Fruit fly (Drosophila melanogaster) whole organism: ENCODE measurements around the gene CCAP-R.
A peak's percentile ranks its signal among the peaks of the same experiment; 100 is the strongest.

ENCODE experiments used
- CG8478 ChIP-seq: fragments of >200 bp; optimal IDR thresholded peaks from 2 replicates; lab custom pipeline; 2018; ENCODE audit warnings: inconsistent platforms
- EcR ChIP-seq, 2 experiments: fragments of >200 bp; optimal IDR thresholded peaks; 2 replicates each; lab custom pipeline; 2017; ENCODE audit warnings: missing biosample characterization in 2 of 2, missing genetic modification characterization in 2 of 2, missing genetic modification reagents in 2 of 2
- pan ChIP-seq: fragments of >200 bp; optimal IDR thresholded peaks from 2 replicates; lab custom pipeline; 2017
- psq ChIP-seq: fragments of >200 bp; optimal IDR thresholded peaks from 2 replicates; lab custom pipeline; 2017

DNA sequence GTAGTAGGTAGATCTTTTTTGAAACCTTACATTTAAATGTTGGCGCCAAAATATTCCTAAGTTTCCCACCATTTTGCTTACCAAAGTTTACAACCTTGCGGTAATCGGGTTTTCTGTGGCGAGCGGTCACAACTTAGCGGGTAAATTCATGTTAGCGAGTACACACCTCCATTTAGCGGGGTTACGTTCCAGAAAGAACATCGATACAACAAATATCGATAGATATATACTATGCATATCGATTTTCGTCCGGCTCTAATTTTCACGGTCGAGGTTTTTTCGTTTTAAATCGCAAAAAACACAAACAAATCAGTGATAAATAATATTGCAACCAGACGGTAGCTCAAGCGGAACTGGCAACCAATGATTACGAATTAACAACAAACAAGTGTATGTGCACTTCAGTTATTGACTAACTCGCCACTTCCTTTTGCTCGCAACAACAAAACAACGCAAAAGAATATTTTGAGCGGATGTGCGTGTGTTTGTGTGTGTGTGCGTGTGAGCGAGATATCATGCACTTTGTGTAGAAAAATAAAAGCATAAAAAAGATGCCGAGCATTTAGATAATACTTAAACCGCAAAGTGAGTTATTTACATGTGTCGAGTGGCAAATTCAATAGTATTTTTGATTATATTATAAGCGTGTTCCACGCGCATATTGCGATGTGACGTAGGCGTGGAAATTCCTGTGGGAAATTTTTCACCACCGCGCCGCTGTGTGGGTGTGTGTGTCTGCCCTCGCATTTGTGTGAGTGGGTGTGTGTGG is 67.6 kb downstream of the CCAP-R start, which contains the start of gene Lnk:
- no peak for TF ChIP-seq pan
- no peak for TF ChIP-seq psq (lab: Kevin White, UChicago)
- TF ChIP-seq EcR (GFP tag; optimal IDR thresholded peaks at IDR 0.05; lab: Kevin White, UChicago), result no peak
- TF ChIP-seq CG8478, result peak; percentile 1
